Fruit fly (Drosophila melanogaster) whole organism, pupa: ENCODE data around the gene capu.

ENCODE experiments used
- CG10348 ChIP-seq: fragments of 200-800 bp; sonication (Bioruptor generic); IDR thresholded peaks from 2 replicates; pipeline ENCODE4 v1.3.6; 2022; ENCODE audit warnings: missing biosample characterization, missing genetic modification characterization
- CG12605 ChIP-seq: fragments of 200-800 bp; sonication (Bioruptor generic); IDR thresholded peaks from 2 replicates; pipeline ENCODE4 v1.3.6; 2022; ENCODE audit warnings: missing biosample characterization, missing genetic modification characterization
- CG13204 ChIP-seq: fragments of 200-800 bp; sonication (Bioruptor generic); optimal IDR thresholded peaks from 2 replicates; lab custom pipeline; 2018; ENCODE audit warnings: missing biosample characterization, mild to moderate bottlenecking, missing genetic modification characterization, moderate library complexity
- CG14655 ChIP-seq: fragments of 200-800 bp; sonication (Bioruptor generic); optimal IDR thresholded peaks from 3 replicates; lab custom pipeline; 2017; ENCODE audit warnings: mild to moderate bottlenecking, missing biosample characterization, missing genetic modification reagents, missing genetic modification characterization
- CG15710 ChIP-seq: fragments of 200-800 bp; sonication (Bioruptor generic); optimal IDR thresholded peaks from 2 replicates; lab custom pipeline; 2018; ENCODE audit warnings: missing biosample characterization, mild to moderate bottlenecking, missing genetic modification characterization, moderate library complexity
- CG17806 ChIP-seq: fragments of 200-800 bp; sonication (Bioruptor generic); optimal IDR thresholded peaks from 2 replicates; lab custom pipeline; 2018; ENCODE audit warnings: missing biosample characterization, mild to moderate bottlenecking, missing genetic modification characterization, moderate library complexity
- CG32121 ChIP-seq: fragments of 200-800 bp; sonication (Bioruptor generic); IDR thresholded peaks from 2 replicates; pipeline ENCODE4 v1.3.6; 2022; ENCODE audit warnings: missing biosample characterization, missing genetic modification characterization
- CG34367 ChIP-seq: fragments of 200-800 bp; sonication (Bioruptor generic); optimal IDR thresholded peaks from 2 replicates; lab custom pipeline; 2018; ENCODE audit warnings: missing biosample characterization, mild to moderate bottlenecking, missing genetic modification characterization
- CG4496 ChIP-seq: fragments of 200-800 bp; sonication (Bioruptor generic); IDR thresholded peaks from 3 replicates; pipeline ENCODE4 v1.3.6; 2022; ENCODE audit warnings: missing biosample characterization, missing genetic modification characterization
- CG8159 ChIP-seq: fragments of 200-800 bp; sonication (Bioruptor generic); optimal IDR thresholded peaks from 3 replicates; lab custom pipeline; 2018; ENCODE audit warnings: missing biosample characterization, mild to moderate bottlenecking, missing genetic modification characterization, moderate library complexity
- CG8301 ChIP-seq: fragments of 200-800 bp; sonication (Bioruptor generic); optimal IDR thresholded peaks from 2 replicates; lab custom pipeline; 2018; ENCODE audit warnings: missing biosample characterization, mild to moderate bottlenecking, missing genetic modification characterization
- CG9948 ChIP-seq: fragments of 200-800 bp; sonication (Bioruptor generic); optimal IDR thresholded peaks from 2 replicates; lab custom pipeline; 2018; ENCODE audit warnings: missing biosample characterization, mild to moderate bottlenecking, missing genetic modification characterization, moderate library complexity
- D1 ChIP-seq: fragments of 200-800 bp; sonication (Bioruptor generic); optimal IDR thresholded peaks from 2 replicates; lab custom pipeline; 2018; ENCODE audit warnings: missing biosample characterization, mild to moderate bottlenecking, missing genetic modification characterization, moderate library complexity
- EcR ChIP-seq: fragments of 200-800 bp; sonication (Bioruptor generic); optimal IDR thresholded peaks from 3 replicates; lab custom pipeline; 2019; ENCODE audit warnings: missing biosample characterization, missing genetic modification characterization, mild to moderate bottlenecking, moderate library complexity, missing genetic modification reagents
- Ets98B ChIP-seq: fragments of 200-800 bp; sonication (Bioruptor generic); IDR thresholded peaks from 2 replicates; pipeline ENCODE4 v1.3.6; 2022; ENCODE audit warnings: missing biosample characterization, missing genetic modification characterization
- Pif1A ChIP-seq: fragments of 200-800 bp; sonication (Bioruptor generic); optimal IDR thresholded peaks from 3 replicates; lab custom pipeline; 2016; ENCODE audit warnings: missing biosample characterization, missing genetic modification characterization
- Pif1B ChIP-seq: fragments of 200-800 bp; sonication (Bioruptor generic); optimal IDR thresholded peaks from 3 replicates; lab custom pipeline; 2016; ENCODE audit warnings: missing biosample characterization, missing genetic modification characterization
- Snoo ChIP-seq: fragments of 200-800 bp; sonication (Bioruptor generic); optimal IDR thresholded peaks from 3 replicates; lab custom pipeline; 2017; ENCODE audit warnings: missing biosample characterization, mild to moderate bottlenecking, missing genetic modification characterization, inconsistent platforms
- fd96Ca ChIP-seq: fragments of 200-800 bp; sonication (Bioruptor generic); IDR thresholded peaks from 3 replicates; pipeline ENCODE4 v1.3.6; 2022; ENCODE audit warnings: missing biosample characterization, missing genetic modification characterization
- gl ChIP-seq: fragments of 200-800 bp; sonication (Bioruptor generic); optimal IDR thresholded peaks from 2 replicates; lab custom pipeline; 2018; ENCODE audit warnings: missing biosample characterization, mild to moderate bottlenecking, missing genetic modification characterization
- rn ChIP-seq: fragments of 200-800 bp; sonication (Bioruptor generic); IDR thresholded peaks from 2 replicates; pipeline ENCODE4 v1.3.6; 2022; ENCODE audit warnings: missing biosample characterization, missing genetic modification characterization

The capu gene

dm6 chr2L:3844898-3845713 is 57.6 kb downstream of the capu start:
- TF ChIP-seq Ets98B (no peak), CG8159 (tag; lab: Kevin White, UChicago) (peak; percentile 1)

dm6 chr2L:3844135-3844534 is 58.5 kb downstream of the capu start:
- TF ChIP-seq CG12605 (0 out of 2 replicates have a peak, but pooled peaks have one; percentile 13), CG32121 (GFP tag; lab: Robert Waterston, UW) (no peak), CG15710 (tag; lab: Kevin White, UChicago) (peak; percentile 16)

- TF ChIP-seq CG8159 (tag; lab: Kevin White, UChicago) (peak; percentile 28), CG9948 (tag; lab: Kevin White, UChicago) (peak; percentile 12), CG10348 (no peak), CG15710 (tag; lab: Kevin White, UChicago) (peak; percentile 27), gl (tag; lab: Kevin White, UChicago) (no peak), CG4496 (GFP tag; lab: Robert Waterston, UW) (no peak), Ets98B (no peak), CG17806 (tag; lab: Kevin White, UChicago) (peak; percentile 10), CG12605 (no peak), Pif1B (GFP tag; lab: Kevin White, UChicago) (no peak), CG13204 (no peak), Snoo (tag; lab: Kevin White, UChicago) (no peak), rn (GFP tag; lab: Robert Waterston, UW) (no peak), CG34367 (tag; lab: Kevin White, UChicago) (peak; percentile 1), fd96Ca (GFP tag; lab: Robert Waterston, UW) (no peak), EcR (GFP tag; lab: Kevin White, UChicago) (no peak), CG14655 (GFP tag; lab: Kevin White, UChicago) (no peak), Pif1A (GFP tag; lab: Kevin White, UChicago) (no peak), CG32121 (GFP tag; lab: Robert Waterston, UW) (no peak), CG8301 (tag; lab: Kevin White, UChicago) (no peak), D1 (tag; lab: Kevin White, UChicago) (no peak)
These were observed 61.7 kb downstream of the capu start for dm6 chr2L:3840975-3841374.

dm6 chr2L:3836440-3836890 is 66.2 kb downstream of the capu start, which contains the start of gene slp2:
Gene slp2, plus strand, starts transcription at chr2L:3836840.
- no peak for TF ChIP-seq fd96Ca (GFP tag; lab: Robert Waterston, UW)
- TF ChIP-seq gl (tag; lab: Kevin White, UChicago): no peak
- no peak for TF ChIP-seq CG14655 (GFP tag; lab: Kevin White, UChicago)
- TF ChIP-seq Ets98B: no peak
- TF ChIP-seq CG8159 (tag; lab: Kevin White, UChicago): peak; percentile 34
- peak; percentile 28; the same call in 1 of the 2 replicates for TF ChIP-seq CG32121 (GFP tag; lab: Robert Waterston, UW)
- TF ChIP-seq D1 (tag; lab: Kevin White, UChicago): no peak
- TF ChIP-seq, all 21 proteins: peak for 2

dm6 chr2L:3835221-3835620 is 67.4 kb downstream of the capu start:
- TF ChIP-seq Pif1B (GFP tag; lab: Kevin White, UChicago): no peak
- TF ChIP-seq CG13204: no peak
- no peak for TF ChIP-seq gl (tag; lab: Kevin White, UChicago)
- TF ChIP-seq CG8159 (tag; lab: Kevin White, UChicago): no peak
- TF ChIP-seq Ets98B: peak; percentile 15; the same call in 1 of the 2 replicates
- 0 out of 3 replicates have a peak, but pooled peaks have one; percentile 27 for TF ChIP-seq fd96Ca (GFP tag; lab: Robert Waterston, UW)
- no peak for TF ChIP-seq CG8301 (tag; lab: Kevin White, UChicago)
- TF ChIP-seq, all 21 proteins: peak for 2

dm6 chr2L:3833924-3834323 is 68.7 kb downstream of the capu start:
- no peak for TF ChIP-seq D1 (tag; lab: Kevin White, UChicago)
- TF ChIP-seq CG8159 (tag; lab: Kevin White, UChicago): no peak
- no peak for TF ChIP-seq CG14655 (GFP tag; lab: Kevin White, UChicago)
- TF ChIP-seq CG34367 (tag; lab: Kevin White, UChicago): no peak
- no peak for TF ChIP-seq Snoo (tag; lab: Kevin White, UChicago)
- no peak for TF ChIP-seq gl (tag; lab: Kevin White, UChicago)
- TF ChIP-seq Pif1A (GFP tag; lab: Kevin White, UChicago): no peak

- TF ChIP-seq fd96Ca (GFP tag; lab: Robert Waterston, UW) (peak; percentile 70), CG4496 (GFP tag; lab: Robert Waterston, UW) (no peak), CG8301 (tag; lab: Kevin White, UChicago) (peak; percentile 47), CG8159 (tag; lab: Kevin White, UChicago) (peak; percentile 66), D1 (tag; lab: Kevin White, UChicago) (no peak), rn (GFP tag; lab: Robert Waterston, UW) (0 out of 2 replicates have a peak, but pooled peaks have one; percentile 29), Pif1A (GFP tag; lab: Kevin White, UChicago) (peak; percentile 55), Pif1B (GFP tag; lab: Kevin White, UChicago) (peak; percentile 50), CG34367 (tag; lab: Kevin White, UChicago) (peak; percentile 68), gl (tag; lab: Kevin White, UChicago) (peak; percentile 1), CG9948 (tag; lab: Kevin White, UChicago) (peak; percentile 46), CG17806 (tag; lab: Kevin White, UChicago) (peak; percentile 61), CG12605 (0 out of 2 replicates have a peak, but pooled peaks have one; percentile 10), CG15710 (tag; lab: Kevin White, UChicago) (peak; percentile 63), CG14655 (GFP tag; lab: Kevin White, UChicago) (peak; percentile 60), CG10348 (no peak), EcR (GFP tag; lab: Kevin White, UChicago) (no peak), CG32121 (GFP tag; lab: Robert Waterston, UW) (no peak), Snoo (tag; lab: Kevin White, UChicago) (peak; percentile 45), Ets98B (peak; percentile 47), CG13204 (peak; percentile 8)
These were observed 70.4 kb downstream of the capu start for dm6 chr2L:3832249-3832675.
